Worm (Caenorhabditis elegans): ENCODE data around the gene F14H3.12.

F14H3.12 gene

DNA sequence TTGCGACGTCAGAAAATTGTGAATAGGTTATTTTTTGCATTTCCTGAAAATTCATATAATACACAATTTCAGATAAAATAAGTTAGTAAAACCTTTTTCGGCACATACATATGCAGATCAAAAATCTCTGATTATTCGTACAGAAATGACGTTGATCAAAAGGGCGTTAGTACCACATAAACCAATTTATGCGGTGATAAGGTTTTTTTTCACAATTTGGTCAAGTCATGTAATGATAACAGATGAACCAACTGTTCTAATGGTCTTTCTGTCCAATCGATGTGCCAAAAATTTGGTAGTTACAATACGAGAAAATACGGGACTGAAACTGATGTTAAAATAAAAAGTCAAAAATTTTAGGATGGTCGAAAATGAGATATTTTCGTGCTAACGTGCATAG is 4.9 kb upstream of the F14H3.12 start:
- TF ChIP-seq nhr-80 (tag; optimal IDR thresholded peaks at IDR 0.05) (peak; percentile 34), lin-54 (GFP tag; optimal IDR thresholded peaks at IDR 0.05) (no peak)

DNA sequence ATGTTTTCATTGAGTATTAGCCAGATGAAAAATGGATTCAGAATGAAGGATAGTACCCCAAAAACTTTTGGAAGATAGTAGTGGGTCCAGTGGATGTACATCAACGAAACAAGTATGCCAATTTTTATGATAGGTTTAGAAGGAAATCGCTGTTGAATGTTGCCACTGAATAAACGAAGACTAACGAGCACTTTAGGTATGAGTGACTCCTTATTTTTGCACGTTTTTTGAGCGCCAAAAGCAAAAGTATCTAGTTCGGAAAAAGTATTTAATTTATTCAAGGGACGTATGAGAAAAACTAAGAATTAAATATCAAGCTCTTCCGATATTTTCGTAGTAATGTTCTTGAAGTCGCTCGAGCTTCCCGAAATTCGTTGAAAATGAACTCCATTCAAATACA is 1.3 kb downstream of the F14H3.12 start, which contains the start of gene srj-10:
Gene srj-10, minus strand, starts transcription at position 101 of the 400 bp plus-strand sequence.
- no peak for TF ChIP-seq F23B12.7 (tag; optimal IDR thresholded peaks at IDR 0.05; ENCODE audit: insufficient read depth)
- TF ChIP-seq sdz-38 (tag; optimal IDR thresholded peaks at IDR 0.05): no peak
- no peak for TF ChIP-seq chd-7 (tag; optimal IDR thresholded peaks at IDR 0.05)
- TF ChIP-seq tlf-1 (GFP tag; optimal IDR thresholded peaks at IDR 0.05): no peak
- no peak for TF ChIP-seq attf-6 (GFP tag; IDR thresholded peaks at IDR 0.05)
- no peak for TF ChIP-seq die-1 (tag; optimal IDR thresholded peaks at IDR 0.05)
- TF ChIP-seq hlh-26 (GFP tag; conservative IDR thresholded peaks at IDR 0.05): no peak
- no peak for TF ChIP-seq ztf-18 (tag; optimal IDR thresholded peaks at IDR 0.05)

ce11 chrV:16071167-16071566 is 4.0 kb downstream of the F14H3.12 start, which contains the start of gene nhr-176:
TSS of gene nhr-176 (plus strand) at chrV:16071325.
- TF ChIP-seq unc-130 (GFP tag; optimal IDR thresholded peaks at IDR 0.05) (no peak), nhr-80 (tag; optimal IDR thresholded peaks at IDR 0.05) (peak; percentile 38)

DNA sequence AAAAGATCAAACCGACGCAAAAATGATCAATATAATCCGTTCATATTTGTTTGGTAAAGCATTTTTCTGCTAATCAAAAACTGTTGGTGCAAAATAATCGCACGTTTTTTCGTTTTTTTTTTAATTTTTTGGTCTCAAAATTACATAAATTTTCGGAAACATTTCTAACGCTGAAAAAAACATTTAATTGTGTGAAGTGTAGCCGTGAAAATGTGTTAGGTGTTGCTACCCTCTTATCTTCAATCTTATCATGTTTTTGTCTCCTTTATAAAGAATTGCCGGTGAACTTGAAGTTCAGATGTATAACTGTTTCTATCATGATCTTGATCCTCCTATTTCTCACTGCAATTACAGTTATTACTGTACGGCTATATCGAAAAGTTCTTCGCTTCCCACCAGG is 6.2 kb downstream of the F14H3.12 start, which contains the start of gene cyp-35D1:
Gene cyp-35D1, plus strand, starts transcription at position 301 of the 400 bp plus-strand sequence.
- TF ChIP-seq sdz-38 (tag; optimal IDR thresholded peaks at IDR 0.05) (no peak), D2030.7 (GFP tag; IDR thresholded peaks at IDR 0.05) (no peak), F33H1.4 (GFP tag; IDR thresholded peaks at IDR 0.05) (no peak), madf-8 (GFP tag; conservative IDR thresholded peaks at IDR 0.05) (no peak), him-1 (tag; optimal IDR thresholded peaks at IDR 0.05) (no peak), bed-1 (GFP tag; IDR thresholded peaks at IDR 0.05) (no peak), B0336.3 (GFP tag; IDR thresholded peaks at IDR 0.05) (no peak), nfyb-1 (GFP tag; IDR thresholded peaks at IDR 0.05) (no peak), lsy-27 (tag; optimal IDR thresholded peaks at IDR 0.05; ENCODE audit: borderline replicate concordance, insufficient read depth) (no peak), Y56A3A.18 (GFP tag; IDR thresholded peaks at IDR 0.05) (no peak), F23B12.7 (tag; optimal IDR thresholded peaks at IDR 0.05; ENCODE audit: insufficient read depth) (no peak), attf-6 (GFP tag; IDR thresholded peaks at IDR 0.05) (no peak), attf-3 (GFP tag; conservative IDR thresholded peaks at IDR 0.05) (no peak), ztf-26 (tag; optimal IDR thresholded peaks at IDR 0.05) (no peak)

ce11 chrV:16062788-16063187 is 12.3 kb downstream of the F14H3.12 start, which contains the start of gene F14H3.14:
TSS of gene F14H3.14 (minus strand) at chrV:16062888.
- TF ChIP-seq ceh-27 (GFP tag; optimal IDR thresholded peaks at IDR 0.05) (no peak), mes-4 (tag; optimal IDR thresholded peaks at IDR 0.05) (no peak), F57C9.4 (tag; optimal IDR thresholded peaks at IDR 0.05) (no peak), attf-6 (GFP tag; IDR thresholded peaks at IDR 0.05) (no peak)

DNA sequence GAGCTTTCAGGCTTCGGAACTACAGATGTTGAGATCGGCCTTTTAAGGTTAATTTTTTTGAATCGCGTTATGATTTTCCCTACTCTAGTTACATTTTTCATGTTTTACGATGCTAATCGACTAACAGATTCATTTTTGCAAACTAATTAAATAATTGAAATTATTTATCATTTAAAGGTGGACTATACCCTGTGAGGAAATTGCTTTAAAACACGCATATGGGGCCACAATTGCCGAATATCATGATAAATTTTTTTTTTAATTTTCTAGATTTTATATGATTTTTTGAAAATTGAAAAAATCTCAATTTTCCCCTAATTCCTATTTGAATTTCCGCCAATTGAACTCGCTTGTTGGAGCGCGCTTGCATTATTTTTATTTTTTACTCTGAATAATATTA is 13.1 kb downstream of the F14H3.12 start, which contains the start of gene fbxa-100:
Gene fbxa-100, minus strand, starts transcription at position 101 of the 400 bp plus-strand sequence.
- TF ChIP-seq hmg-1.2 (GFP tag; IDR thresholded peaks at IDR 0.05) (no peak), F37B4.10 (GFP tag; IDR thresholded peaks at IDR 0.05) (no peak), ceh-27 (GFP tag; optimal IDR thresholded peaks at IDR 0.05) (no peak), tlf-1 (GFP tag; optimal IDR thresholded peaks at IDR 0.05) (no peak), B0336.3 (GFP tag; IDR thresholded peaks at IDR 0.05) (no peak), B0035.1 (tag; optimal IDR thresholded peaks at IDR 0.05) (no peak), C06A6.2 (GFP tag; conservative IDR thresholded peaks at IDR 0.05) (no peak), madf-3 (GFP tag; IDR thresholded peaks at IDR 0.05) (no peak), ama-1 (optimal IDR thresholded peaks at IDR 0.05) (no peak), ama-1 (GFP tag; optimal IDR thresholded peaks at IDR 0.05) (no peak), C17E4.6 (GFP tag; IDR thresholded peaks at IDR 0.05) (no peak)
